Worm (Caenorhabditis elegans): ENCODE results near the gene Y47D7A.3.

DNA sequence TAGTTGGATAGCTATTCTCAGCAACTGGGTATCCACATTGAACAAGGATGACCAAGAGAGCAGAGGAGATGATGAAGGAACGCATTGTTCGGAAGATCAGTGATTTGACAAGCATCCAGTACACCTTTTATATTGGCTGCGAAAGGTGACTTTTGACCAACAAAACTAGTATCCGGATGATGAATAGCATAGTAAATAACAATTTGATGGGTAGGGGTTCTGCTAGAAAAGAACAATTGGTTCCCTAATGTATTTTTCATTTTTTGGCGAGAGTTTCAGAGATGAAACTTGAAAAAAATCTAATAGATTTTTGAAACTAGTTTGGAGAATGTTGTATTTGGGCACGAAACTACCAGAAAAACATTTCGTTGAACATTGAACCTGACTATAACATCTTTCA is 17.5 kb downstream of the Y47D7A.3 start, which contains the start of gene Y47D7A.11:
- TF ChIP-seq nhr-11 (tag; optimal IDR thresholded peaks at IDR 0.05), result no peak
- TF ChIP-seq Y55F3AM.14 (GFP tag; optimal IDR thresholded peaks at IDR 0.05), result no peak
- no peak for TF ChIP-seq dmd-4 (tag; optimal IDR thresholded peaks at IDR 0.05)
- TF ChIP-seq ceh-16 (tag; optimal IDR thresholded peaks at IDR 0.05), result no peak
- TF ChIP-seq elt-3 (tag; optimal IDR thresholded peaks at IDR 0.05), result no peak
- TF ChIP-seq nhr-25 (tag; optimal IDR thresholded peaks at IDR 0.05), result no peak
- TF ChIP-seq ama-1 (optimal IDR thresholded peaks at IDR 0.05), result no peak
- no peak for TF ChIP-seq unc-55 (GFP tag; optimal IDR thresholded peaks at IDR 0.05)
- TF ChIP-seq ztf-11 (tag; optimal IDR thresholded peaks at IDR 0.05), result no peak
